Worm (Caenorhabditis elegans) whole organism, dauer: ENCODE results near the gene T05B4.13.

Experiments used
- unc-62 ChIP-seq: sonication (generic microtip); optimal IDR thresholded peaks from 2 replicates; lab custom pipeline; 2017; ENCODE audit warnings: missing biosample characterization, missing genetic modification reagents, missing genetic modification characterization

Gene T05B4.13

ce11 chrV:4122415-4122814 lies 4.9 kb downstream of the T05B4.13 start, which contains the start of gene phat-5:
phat-5 (minus strand) TSS chrV:4122515.
- no peak for TF ChIP-seq unc-62 (GFP tag; lab: Kevin White, UChicago)

- TF ChIP-seq unc-62 (GFP tag; lab: Kevin White, UChicago), result no peak
These were observed 6.7 kb downstream of the T05B4.13 start, which contains the start of gene T05B4.10 for ce11 chrV:4120629-4121028. T05B4.10 (minus strand) TSS chrV:4120729.

ce11 chrV:4118332-4118731 lies 9.0 kb downstream of the T05B4.13 start, which contains the start of gene T05B4.9:
T05B4.9 (minus strand) TSS chrV:4118432.
- TF ChIP-seq unc-62 (GFP tag; lab: Kevin White, UChicago), result no peak

- no peak for TF ChIP-seq unc-62 (GFP tag; lab: Kevin White, UChicago)
These were observed 11.3 kb downstream of the T05B4.13 start, which contains the start of gene T05B4.8 for ce11 chrV:4116071-4116470. T05B4.8 (minus strand) TSS chrV:4116171.

ce11 chrV:4114627-4115026 lies 12.7 kb downstream of the T05B4.13 start, which contains the start of gene srw-133:
srw-133 (minus strand) TSS chrV:4114727.
- TF ChIP-seq unc-62 (GFP tag; lab: Kevin White, UChicago), result no peak

- no peak for TF ChIP-seq unc-62 (GFP tag; lab: Kevin White, UChicago)
These were observed 14.8 kb downstream of the T05B4.13 start, which contains the start of gene srw-134 for ce11 chrV:4112516-4112915. srw-134 (minus strand) TSS chrV:4112616.

- no peak for TF ChIP-seq unc-62 (GFP tag; lab: Kevin White, UChicago)
These were observed 17.5 kb downstream of the T05B4.13 start, which contains the start of gene clc-18 for ce11 chrV:4109873-4110272. clc-18 (minus strand) TSS chrV:4109973.

- no peak for TF ChIP-seq unc-62 (GFP tag; lab: Kevin White, UChicago)
These were observed 20.6 kb downstream of the T05B4.13 start for ce11 chrV:4106688-4107087.

- no peak for TF ChIP-seq unc-62 (GFP tag; lab: Kevin White, UChicago)
These were observed 23.0 kb downstream of the T05B4.13 start, which contains the start of gene srj-39 for ce11 chrV:4104298-4104697. srj-39 (plus strand) TSS chrV:4104598.

- TF ChIP-seq unc-62 (GFP tag; lab: Kevin White, UChicago), result no peak
These were observed 25.8 kb downstream of the T05B4.13 start, which contains the start of gene srj-40 for ce11 chrV:4101567-4101966. srj-40 (plus strand) TSS chrV:4101867.

- TF ChIP-seq unc-62 (GFP tag; lab: Kevin White, UChicago), result no peak
These were observed 32.6 kb downstream of the T05B4.13 start, which contains the start of gene nhr-181 for ce11 chrV:4094740-4095139. nhr-181 (plus strand) TSS chrV:4095040.

- no peak for TF ChIP-seq unc-62 (GFP tag; lab: Kevin White, UChicago)
These were observed 44.4 kb downstream of the T05B4.13 start, which contains the start of gene F38H12.5 for ce11 chrV:4082952-4083351. F38H12.5 (minus strand) TSS chrV:4083052.

ce11 chrV:4081283-4081682 lies 46.1 kb downstream of the T05B4.13 start, which contains the start of gene srh-211:
srh-211 (minus strand) TSS chrV:4081383.
- TF ChIP-seq unc-62 (GFP tag; lab: Kevin White, UChicago), result no peak

ce11 chrV:4080546-4080945 lies 46.8 kb downstream of the T05B4.13 start:
- no peak for TF ChIP-seq unc-62 (GFP tag; lab: Kevin White, UChicago)
